Fruit fly (Drosophila melanogaster): ENCODE data around the gene CG2616.

Gene CG2616

DNA sequence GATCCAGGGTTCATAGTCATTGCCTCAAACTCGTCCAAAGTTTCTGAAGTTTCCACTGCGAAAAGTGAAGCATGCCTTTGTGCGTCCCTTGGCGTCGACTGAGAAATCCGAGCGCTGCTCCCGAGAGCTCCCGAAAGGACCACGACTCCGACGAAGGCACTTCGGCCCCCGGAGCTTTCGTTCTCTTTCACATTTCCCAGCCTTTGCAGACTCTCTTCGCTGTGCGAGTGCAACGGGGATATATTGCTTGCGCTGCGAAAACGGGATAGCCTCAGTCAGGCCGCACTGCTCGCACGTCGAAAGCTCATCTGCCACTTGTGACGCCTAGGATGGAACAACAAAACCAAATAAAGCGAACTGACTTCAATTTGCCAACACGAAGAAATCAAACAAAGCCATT lies 31.3 kb downstream of the CG2616 start:
- TF ChIP-seq dl (GFP tag; optimal IDR thresholded peaks at IDR 0.05; ENCODE audit: insufficient read depth in 1 of 2, partially characterized antibody in 2 of 2) (no peak), psq (GFP tag; optimal IDR thresholded peaks at IDR 0.05) (no peak), rgr (GFP tag; optimal IDR thresholded peaks at IDR 0.05) (no peak), fru (GFP tag; optimal IDR thresholded peaks at IDR 0.05) (no peak), tai (GFP tag; optimal IDR thresholded peaks at IDR 0.05) (no peak), Hnf4 (GFP tag; optimal IDR thresholded peaks at IDR 0.05) (no peak)

DNA sequence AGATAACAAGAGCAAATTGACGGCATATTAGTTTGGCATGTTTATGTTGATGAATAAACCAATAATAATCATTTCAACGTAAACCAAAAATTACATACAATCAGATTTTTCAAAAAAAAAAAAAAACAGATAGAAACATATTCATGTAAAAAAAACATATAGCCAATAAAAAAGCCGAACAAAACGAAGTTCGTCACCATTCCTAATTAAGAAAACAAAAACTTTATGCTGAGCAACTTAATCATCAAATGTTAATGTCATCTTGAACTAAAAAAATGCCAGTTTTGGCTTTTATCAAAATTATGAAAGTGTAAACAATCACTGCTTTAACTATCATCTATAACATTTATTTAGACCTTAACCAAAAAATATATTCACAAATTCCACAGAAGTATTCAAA lies 35.6 kb downstream of the CG2616 start, which contains the start of gene CG10919:
Gene CG10919, plus strand, starts transcription at position 301 of the 400 bp plus-strand sequence.
- no peak for TF ChIP-seq Vsx2 (GFP tag; optimal IDR thresholded peaks at IDR 0.05; ENCODE audit: partially characterized antibody)
- no peak for TF ChIP-seq Hnf4 (GFP tag; optimal IDR thresholded peaks at IDR 0.05)
- TF ChIP-seq woc (GFP tag; optimal IDR thresholded peaks at IDR 0.05), result no peak
- no peak for TF ChIP-seq dsf (GFP tag; optimal IDR thresholded peaks at IDR 0.05; ENCODE audit: borderline replicate concordance)
- no peak for TF ChIP-seq fru (GFP tag; optimal IDR thresholded peaks at IDR 0.05)
- TF ChIP-seq N (GFP tag; optimal IDR thresholded peaks at IDR 0.05), result no peak
- no peak for TF ChIP-seq psq (GFP tag; optimal IDR thresholded peaks at IDR 0.05)
- no peak for TF ChIP-seq CrebA (GFP tag; optimal IDR thresholded peaks at IDR 0.05; ENCODE audit: borderline replicate concordance)
- no peak for TF ChIP-seq tai (GFP tag; optimal IDR thresholded peaks at IDR 0.05)
- TF ChIP-seq rgr (GFP tag; optimal IDR thresholded peaks at IDR 0.05), result no peak
- TF ChIP-seq HLH106 (tag; optimal IDR thresholded peaks at IDR 0.05), result no peak
- TF ChIP-seq Rel (GFP tag; optimal IDR thresholded peaks at IDR 0.05), result no peak
- TF ChIP-seq Rel (tag; optimal IDR thresholded peaks at IDR 0.05), result no peak
- no peak for TF ChIP-seq jim (GFP tag; optimal IDR thresholded peaks at IDR 0.05)
- TF ChIP-seq sv (GFP tag; optimal IDR thresholded peaks at IDR 0.05), result no peak
- TF ChIP-seq dmrt93B (GFP tag; optimal IDR thresholded peaks at IDR 0.05), result no peak
- no peak for TF ChIP-seq pan (optimal IDR thresholded peaks at IDR 0.05)
- no peak for TF ChIP-seq Dif (GFP tag; optimal IDR thresholded peaks at IDR 0.05; ENCODE audit: partially characterized antibody)
- TF ChIP-seq Sp1 (GFP tag; optimal IDR thresholded peaks at IDR 0.05), result no peak
- no peak for TF ChIP-seq ey (GFP tag; optimal IDR thresholded peaks at IDR 0.05)
- TF ChIP-seq foxo (GFP tag; optimal IDR thresholded peaks at IDR 0.05), result no peak

DNA sequence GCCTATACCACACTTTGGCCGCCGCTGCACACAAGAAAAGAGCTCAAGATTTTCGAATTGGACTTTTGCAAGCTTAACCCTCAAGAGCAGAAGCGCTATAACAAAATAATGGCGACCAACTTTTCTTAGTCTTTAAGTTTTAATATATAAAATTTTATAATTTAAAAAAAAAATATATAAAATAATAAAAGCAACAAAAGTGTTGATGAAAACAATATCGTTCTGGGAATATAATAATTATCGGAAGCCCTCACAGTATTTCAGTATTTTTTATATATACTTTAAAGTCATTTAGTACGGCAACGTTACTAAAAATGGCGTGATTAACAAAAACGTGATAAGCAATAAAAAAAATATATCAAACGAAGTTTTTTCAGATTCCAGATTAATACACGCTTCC lies 37.3 kb downstream of the CG2616 start, which contains the start of gene Sp7:
Gene Sp7, plus strand, starts transcription at position 301 of the 400 bp plus-strand sequence.
- TF ChIP-seq HLH106 (tag; optimal IDR thresholded peaks at IDR 0.05), result no peak
- no peak for TF ChIP-seq jim (GFP tag; optimal IDR thresholded peaks at IDR 0.05)
- TF ChIP-seq Jra (GFP tag; optimal IDR thresholded peaks at IDR 0.05), result no peak
- TF ChIP-seq psq (GFP tag; optimal IDR thresholded peaks at IDR 0.05), result no peak
- no peak for TF ChIP-seq h (GFP tag; optimal IDR thresholded peaks at IDR 0.05)
- no peak for TF ChIP-seq dsf (GFP tag; optimal IDR thresholded peaks at IDR 0.05; ENCODE audit: borderline replicate concordance)

DNA sequence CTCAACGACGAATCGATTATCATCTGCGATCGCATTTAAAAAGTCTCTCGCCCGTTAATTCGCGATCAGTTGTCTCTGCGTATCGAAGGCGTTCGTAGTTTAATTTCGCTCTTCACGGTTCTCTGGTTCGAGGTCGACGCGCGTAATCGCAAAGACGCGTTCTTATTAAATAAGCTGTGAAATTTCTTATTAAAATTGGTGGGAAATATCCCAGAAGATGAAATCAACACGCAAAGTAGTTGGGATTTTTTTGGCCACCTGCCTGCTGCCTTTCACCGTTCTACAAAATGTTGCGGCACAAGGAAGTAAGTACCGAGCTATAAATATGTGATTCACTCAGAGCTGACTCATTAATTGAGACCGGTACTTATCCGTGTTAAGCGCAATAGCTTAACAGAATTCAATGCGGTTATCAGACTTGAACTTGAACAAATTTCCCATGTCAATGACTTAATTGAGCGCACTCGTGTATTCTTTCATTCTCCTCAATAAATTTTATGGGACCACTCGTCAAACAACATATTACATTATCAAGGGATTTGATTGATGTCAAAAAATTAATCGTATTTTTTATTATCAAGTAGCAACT lies 38.8 kb downstream of the CG2616 start:
- TF ChIP-seq fru (GFP tag; optimal IDR thresholded peaks at IDR 0.05) (no peak), br (GFP tag; optimal IDR thresholded peaks at IDR 0.05) (no peak), HLH106 (tag; optimal IDR thresholded peaks at IDR 0.05) (no peak), Rel (GFP tag; optimal IDR thresholded peaks at IDR 0.05) (no peak), Rel (tag; optimal IDR thresholded peaks at IDR 0.05) (peak; percentile 55)

DNA sequence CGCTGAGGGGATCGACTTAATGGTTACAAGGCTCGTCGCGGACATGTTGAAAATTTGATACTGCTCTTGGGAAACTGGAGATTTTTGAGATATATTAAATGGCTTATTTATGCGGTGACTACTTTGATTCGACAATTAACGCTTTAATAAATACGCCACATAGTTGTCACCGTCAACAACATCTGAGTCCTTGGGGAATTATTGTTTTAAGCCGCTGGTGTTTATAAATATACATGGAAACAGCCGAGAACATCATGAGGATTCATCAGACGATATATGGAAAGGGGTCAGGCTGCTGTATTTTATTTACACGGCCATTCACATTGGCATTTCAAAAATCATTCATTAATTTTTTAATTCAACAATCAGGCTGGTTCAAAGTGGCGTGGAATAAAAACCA lies 49.4 kb downstream of the CG2616 start, which contains the start of gene CG11286:
Gene CG11286, minus strand, starts transcription at position 101 of the 400 bp plus-strand sequence.
- no peak for TF ChIP-seq dsf (GFP tag; optimal IDR thresholded peaks at IDR 0.05; ENCODE audit: borderline replicate concordance)
- no peak for TF ChIP-seq Dif (GFP tag; optimal IDR thresholded peaks at IDR 0.05; ENCODE audit: partially characterized antibody)

Measured in whole organism, wandering third instar larva.